Worm (Caenorhabditis elegans): ENCODE measurements around the gene R05D3.12.

ce11 chrIII:8429035-8429434, 48.3 kb downstream of the R05D3.12 start, which contains the start of gene ZK1236.1:
- TF ChIP-seq zag-1 (tag; optimal IDR thresholded peaks at IDR 0.05) (no peak), nhr-12 (tag; optimal IDR thresholded peaks at IDR 0.05) (no peak), nhr-237 (tag; optimal IDR thresholded peaks at IDR 0.05) (no peak), snpc-4 (tag; optimal IDR thresholded peaks at IDR 0.05) (no peak), nhr-6 (tag; optimal IDR thresholded peaks at IDR 0.05) (no peak), elt-1 (tag; optimal IDR thresholded peaks at IDR 0.05) (no peak), egl-27 (tag; optimal IDR thresholded peaks at IDR 0.05) (no peak), ama-1 (optimal IDR thresholded peaks at IDR 0.05) (no peak), skn-1 (tag; optimal IDR thresholded peaks at IDR 0.05) (no peak)

Measured in whole organism, L2 larva.